Worm (Caenorhabditis elegans) whole organism, L4/young adult: Measurements from ENCODE around the gene ceh-74.
"Not testable (repeated sequence)": the region's sequence is repeated elsewhere in the genome, so short reads cannot be mapped to it uniquely, and the experiment has no call there.

Source experiments
- W03F9.2 ChIP-seq: fragments of 150-350 bp; optimal IDR thresholded peaks from 2 replicates; lab custom pipeline; 2014; ENCODE audit warnings: missing biosample characterization, missing genetic modification characterization
- dao-5 ChIP-seq: sonication (generic microtip); optimal IDR thresholded peaks from 2 replicates; lab custom pipeline; 2016; ENCODE audit warnings: missing genotype, missing genetic modification characterization, moderate library complexity, missing compliant biosample characterization
- him-1 ChIP-seq: sonication (generic microtip); optimal IDR thresholded peaks from 2 replicates; lab custom pipeline; 2016; ENCODE audit warnings: missing genotype, missing genetic modification reagents, missing genetic modification characterization, missing compliant biosample characterization

The ceh-74 gene

ce11 chrV:14177657-14178129 is at the start of gene ceh-74:
Gene ceh-74, plus strand, starts transcription at chrV:14178079.
- TF ChIP-seq dao-5 (tag; lab: Kevin White, UChicago) (no peak), him-1 (no peak), W03F9.2 (no peak)

ce11 chrV:14128858-14129257 is 49.0 kb upstream of the ceh-74 start:
- TF ChIP-seq W03F9.2 (no peak), him-1 (no peak), dao-5 (tag; lab: Kevin White, UChicago) (no peak)

- TF ChIP-seq dao-5 (tag; lab: Kevin White, UChicago) (no peak), W03F9.2 (no peak), him-1 (no peak)
Observed at ce11 chrV:14130226-14130625, 47.7 kb upstream of the ceh-74 start.

- TF ChIP-seq W03F9.2 (no peak), him-1 (no peak), dao-5 (tag; lab: Kevin White, UChicago) (no peak)
Observed at ce11 chrV:14133002-14133763, 44.7 kb upstream of the ceh-74 start.

- TF ChIP-seq W03F9.2 (no peak), him-1 (no peak), dao-5 (tag; lab: Kevin White, UChicago) (no peak)
Observed at ce11 chrV:14134757-14135441, 43.0 kb upstream of the ceh-74 start.

ce11 chrV:14136152-14136551 is 41.7 kb upstream of the ceh-74 start:
- TF ChIP-seq him-1 (no peak), W03F9.2 (no peak), dao-5 (tag; lab: Kevin White, UChicago) (no peak)

ce11 chrV:14137766-14138165 is 40.1 kb upstream of the ceh-74 start, which contains the start of gene AH10.4:
Gene AH10.4, minus strand, starts transcription at chrV:14137866.
- TF ChIP-seq W03F9.2; dao-5 (tag; lab: Kevin White, UChicago); him-1: not testable (repeated sequence)

- TF ChIP-seq W03F9.2: no peak
- no peak for TF ChIP-seq dao-5 (tag; lab: Kevin White, UChicago)
- TF ChIP-seq him-1: no peak
Observed at ce11 chrV:14139252-14140100, 38.4 kb upstream of the ceh-74 start.

ce11 chrV:14140733-14141132 is 37.1 kb upstream of the ceh-74 start:
- TF ChIP-seq dao-5 (tag; lab: Kevin White, UChicago) (no peak), W03F9.2 (no peak), him-1 (no peak)

- TF ChIP-seq dao-5 (tag; lab: Kevin White, UChicago): no peak
- TF ChIP-seq him-1: no peak
- no peak for TF ChIP-seq W03F9.2
Observed at ce11 chrV:14141846-14142245, 36.0 kb upstream of the ceh-74 start.

ce11 chrV:14143634-14144033 is 34.2 kb upstream of the ceh-74 start:
- TF ChIP-seq W03F9.2 (peak; percentile 7), dao-5 (tag; lab: Kevin White, UChicago) (no peak), him-1 (peak; percentile 79)

- no peak for TF ChIP-seq W03F9.2
Observed at ce11 chrV:14145267-14145666, 32.6 kb upstream of the ceh-74 start, which contains the start of gene par-1. Gene par-1, minus strand, starts transcription at chrV:14145367.

- TF ChIP-seq him-1 (no peak), dao-5 (tag; lab: Kevin White, UChicago) (no peak), W03F9.2 (no peak)
Observed at ce11 chrV:14146199-14146598, 31.7 kb upstream of the ceh-74 start, which contains the start of gene acs-10. Gene acs-10, plus strand, starts transcription at chrV:14146499.

ce11 chrV:14147114-14147513 is 30.8 kb upstream of the ceh-74 start:
- no peak for TF ChIP-seq dao-5 (tag; lab: Kevin White, UChicago)
- no peak for TF ChIP-seq W03F9.2
- TF ChIP-seq him-1: no peak
